Fruit fly (Drosophila melanogaster) whole organism, embryonic: ENCODE measurements around the gene CG13022.

Source experiments
- Abd-B ChIP-seq: fragments of 200-800 bp; sonication (Bioruptor generic); optimal IDR thresholded peaks from 2 replicates; lab custom pipeline; 2018; ENCODE audit warnings: missing biosample characterization, mild to moderate bottlenecking, missing genetic modification characterization, moderate library complexity
- BEAF-32 ChIP-seq: fragments of 200-800 bp; sonication (Bioruptor generic); optimal IDR thresholded peaks from 3 replicates; lab custom pipeline; 2017; ENCODE audit warnings: missing biosample characterization, missing genetic modification characterization, mild to moderate bottlenecking, moderate library complexity, missing genetic modification reagents
- CG11456 ChIP-seq: fragments of 200-800 bp; sonication (Bioruptor generic); IDR thresholded peaks from 3 replicates; pipeline ENCODE4 v1.3.6; 2022; ENCODE audit warnings: missing biosample characterization, missing genetic modification characterization
- CG13287 ChIP-seq: fragments of 200-800 bp; sonication (Bioruptor generic); IDR thresholded peaks from 2 replicates; pipeline ENCODE4 v1.3.6; 2022; ENCODE audit warnings: missing biosample characterization, missing genetic modification characterization; ENCODE audit not compliant: partially characterized antibody
- CG13424 ChIP-seq: fragments of 200-800 bp; sonication (Bioruptor generic); optimal IDR thresholded peaks from 2 replicates; lab custom pipeline; 2019; ENCODE audit warnings: missing biosample characterization, mild to moderate bottlenecking, missing genetic modification characterization, moderate library complexity
- CG14441 ChIP-seq: fragments of 200-800 bp; sonication (Bioruptor generic); IDR thresholded peaks from 2 replicates; pipeline ENCODE4 v1.3.6; 2022; ENCODE audit warnings: missing biosample characterization, missing genetic modification characterization
- CG14965 ChIP-seq: fragments of 200-800 bp; sonication (Bioruptor generic); optimal IDR thresholded peaks from 2 replicates; lab custom pipeline; 2016; ENCODE audit warnings: missing biosample characterization, missing genetic modification characterization, borderline replicate concordance
- CG15011 ChIP-seq: fragments of 200-800 bp; sonication (Bioruptor generic); optimal IDR thresholded peaks from 3 replicates; lab custom pipeline; 2018; ENCODE audit warnings: missing biosample characterization, mild to moderate bottlenecking, missing genetic modification characterization
- CG15073 ChIP-seq: fragments of 200-800 bp; sonication (Bioruptor generic); optimal IDR thresholded peaks from 2 replicates; lab custom pipeline; 2016; ENCODE audit warnings: missing biosample characterization, missing genetic modification characterization
- CG15696 ChIP-seq: fragments of 200-800 bp; sonication (Bioruptor generic); optimal IDR thresholded peaks from 2 replicates; lab custom pipeline; 2019; ENCODE audit warnings: missing biosample characterization, mild to moderate bottlenecking, missing genetic modification characterization, moderate library complexity
- CG17568 ChIP-seq: fragments of 200-800 bp; sonication (Bioruptor generic); optimal IDR thresholded peaks from 2 replicates; lab custom pipeline; 2018; ENCODE audit warnings: missing biosample characterization, mild to moderate bottlenecking, missing genetic modification characterization, moderate library complexity
- CG18262 ChIP-seq: fragments of 200-800 bp; optimal IDR thresholded peaks from 3 replicates; lab custom pipeline; 2019; ENCODE audit warnings: missing biosample characterization, mild to moderate bottlenecking, missing genetic modification characterization, moderate library complexity
- CG1832 ChIP-seq: fragments of 200-800 bp; sonication (Bioruptor generic); optimal IDR thresholded peaks from 2 replicates; lab custom pipeline; 2017; ENCODE audit warnings: missing biosample characterization, mild to moderate bottlenecking, missing genetic modification characterization, inconsistent platforms
- CG18619 ChIP-seq: fragments of 200-800 bp; sonication (Bioruptor generic); optimal IDR thresholded peaks from 3 replicates; lab custom pipeline; 2017; ENCODE audit warnings: missing biosample characterization, mild to moderate bottlenecking, missing genetic modification characterization
- CG2116 ChIP-seq: fragments of 200-800 bp; sonication (Bioruptor generic); optimal IDR thresholded peaks from 3 replicates; lab custom pipeline; 2018; ENCODE audit warnings: missing biosample characterization, mild to moderate bottlenecking, missing genetic modification characterization
- CG2875 ChIP-seq: fragments of 200-800 bp; sonication (Bioruptor generic); optimal IDR thresholded peaks from 2 replicates; lab custom pipeline; 2017; ENCODE audit warnings: missing biosample characterization, mild to moderate bottlenecking, missing genetic modification characterization, missing genetic modification reagents
- CG34422 ChIP-seq: fragments of 200-800 bp; sonication (Bioruptor generic); IDR thresholded peaks from 3 replicates; pipeline ENCODE4 v1.3.6; 2022; ENCODE audit warnings: missing biosample characterization, missing genetic modification characterization
- CG7271 ChIP-seq: fragments of 200-800 bp; sonication (Bioruptor generic); optimal IDR thresholded peaks from 2 replicates; lab custom pipeline; 2018; ENCODE audit warnings: missing biosample characterization, mild to moderate bottlenecking, missing genetic modification characterization, moderate library complexity
- CG7357 ChIP-seq: fragments of 200-800 bp; sonication (Bioruptor generic); IDR thresholded peaks from 3 replicates; pipeline ENCODE4 v1.3.6; 2022; ENCODE audit warnings: missing biosample characterization, missing genetic modification characterization
- CG8359 ChIP-seq: fragments of 200-800 bp; sonication (Bioruptor generic); optimal IDR thresholded peaks from 2 replicates; lab custom pipeline; 2017; ENCODE audit warnings: missing biosample characterization, mild to moderate bottlenecking, missing genetic modification characterization, borderline replicate concordance
- D ChIP-seq, 2 experiments: fragments of 200-800 bp in 1 of 2; fragments of >200 bp in 1 of 2; sonication (Bioruptor generic) in 1 of 2; optimal IDR thresholded peaks; 2 replicates in 1 of 2; 3 replicates in 1 of 2; lab custom pipeline; 2017; ENCODE audit warnings: mild to moderate bottlenecking in 1 of 2, missing biosample characterization in 1 of 2, missing genetic modification characterization in 1 of 2, missing genetic modification reagents in 1 of 2
- Eip74EF ChIP-seq, 2 experiments: fragments of 200-800 bp in 1 of 2; fragments of >200 bp in 1 of 2; sonication (Bioruptor generic) in 1 of 2; optimal IDR thresholded peaks; 2 replicates each; lab custom pipeline; 2017 to 2019; ENCODE audit warnings: missing biosample characterization in 2 of 2, missing genetic modification characterization in 2 of 2, mild to moderate bottlenecking in 1 of 2, moderate library complexity in 1 of 2
- Ets97D ChIP-seq: fragments of 200-800 bp; sonication (Bioruptor generic); optimal IDR thresholded peaks from 3 replicates; lab custom pipeline; 2016; ENCODE audit warnings: missing biosample characterization, missing genetic modification characterization
- Fer1 ChIP-seq: fragments of 200-800 bp; sonication (Bioruptor generic); optimal IDR thresholded peaks from 2 replicates; lab custom pipeline; 2017; ENCODE audit warnings: missing biosample characterization, mild to moderate bottlenecking, missing genetic modification characterization
- Hmx ChIP-seq: fragments of 200-800 bp; sonication (Bioruptor generic); optimal IDR thresholded peaks from 2 replicates; lab custom pipeline; 2016; ENCODE audit warnings: missing biosample characterization, missing genetic modification characterization
- NC2β ChIP-seq: fragments of 200-800 bp; sonication (Bioruptor generic); optimal IDR thresholded peaks from 2 replicates; lab custom pipeline; 2016; ENCODE audit warnings: missing biosample characterization, missing genetic modification characterization
- Nf-YA ChIP-seq: fragments of 200-800 bp; sonication (Bioruptor generic); IDR thresholded peaks from 2 replicates; pipeline ENCODE4 v1.3.6; 2022; ENCODE audit warnings: missing biosample characterization, missing genetic modification characterization
- NfI ChIP-seq: fragments of 200-800 bp; sonication (Bioruptor generic); optimal IDR thresholded peaks from 3 replicates; lab custom pipeline; 2018; ENCODE audit warnings: missing biosample characterization, mild to moderate bottlenecking, missing genetic modification characterization, moderate library complexity
- Opbp ChIP-seq: fragments of 200-800 bp; sonication (Bioruptor generic); IDR thresholded peaks from 3 replicates; pipeline ENCODE4 v1.3.6; 2022; ENCODE audit warnings: missing biosample characterization, missing genetic modification characterization; ENCODE audit not compliant: partially characterized antibody
- Pdp1 ChIP-seq, 2 experiments: fragments of 200-800 bp; sonication (Bioruptor generic); optimal IDR thresholded peaks; 3 replicates each; lab custom pipeline; 2016; ENCODE audit warnings: missing biosample characterization in 2 of 2, missing genetic modification characterization in 2 of 2, mild to moderate bottlenecking in 1 of 2, moderate library complexity in 1 of 2
- Scr ChIP-seq: fragments of 200-800 bp; sonication (Bioruptor generic); IDR thresholded peaks from 2 replicates; pipeline ENCODE4 v1.3.6; 2022; ENCODE audit warnings: missing biosample characterization, missing genetic modification characterization; ENCODE audit not compliant: partially characterized antibody
- ab ChIP-seq: fragments of 200-800 bp; sonication (Bioruptor generic); optimal IDR thresholded peaks from 2 replicates; lab custom pipeline; 2016; ENCODE audit warnings: missing biosample characterization, missing genetic modification characterization
- dati ChIP-seq: fragments of 200-800 bp; sonication (Bioruptor generic); IDR thresholded peaks from 2 replicates; pipeline ENCODE4 v1.3.6; 2022; ENCODE audit warnings: missing biosample characterization, missing genetic modification characterization
- fd64A ChIP-seq: fragments of 200-800 bp; sonication (Bioruptor generic); optimal IDR thresholded peaks from 3 replicates; lab custom pipeline; 2018; ENCODE audit warnings: missing biosample characterization, mild to moderate bottlenecking, missing genetic modification characterization
- gcm ChIP-seq: fragments of 200-800 bp; sonication (Bioruptor generic); optimal IDR thresholded peaks from 2 replicates; lab custom pipeline; 2019; ENCODE audit warnings: missing biosample characterization, mild to moderate bottlenecking, missing genetic modification characterization, moderate library complexity
- gt ChIP-seq: fragments of 200-800 bp; sonication (Bioruptor generic); IDR thresholded peaks from 2 replicates; pipeline ENCODE4 v1.3.6; 2022; ENCODE audit warnings: missing biosample characterization, missing genetic modification characterization
- h ChIP-seq: fragments of >200 bp; optimal IDR thresholded peaks from 2 replicates; lab custom pipeline; 2017
- ken ChIP-seq: fragments of 200-800 bp; sonication (Bioruptor generic); IDR thresholded peaks from 3 replicates; pipeline ENCODE4 v1.3.6; 2022; ENCODE audit warnings: missing biosample characterization, missing genetic modification characterization
- klu ChIP-seq: fragments of 200-800 bp; sonication (Bioruptor generic); IDR thresholded peaks from 2 replicates; pipeline ENCODE4 v1.3.6; 2022; ENCODE audit warnings: missing biosample characterization, missing genetic modification characterization
- org-1 ChIP-seq: fragments of 200-800 bp; sonication (Bioruptor generic); optimal IDR thresholded peaks from 2 replicates; lab custom pipeline; 2017; ENCODE audit warnings: missing biosample characterization, missing genetic modification characterization
- otp ChIP-seq: fragments of 200-800 bp; sonication (Bioruptor generic); IDR thresholded peaks from 3 replicates; pipeline ENCODE4, ENCODE4 v1.3.6; 2022; ENCODE audit warnings: missing biosample characterization, missing genetic modification characterization
- pnt ChIP-seq: fragments of 200-800 bp; sonication (Bioruptor generic); optimal IDR thresholded peaks from 3 replicates; lab custom pipeline; 2016; ENCODE audit warnings: missing biosample characterization, missing genetic modification characterization
- sc ChIP-seq, 3 experiments: fragments of >200 bp in 2 of 3; fragments of 200-800 bp in 1 of 3; sonication (Bioruptor generic) in 1 of 3; optimal IDR thresholded peaks; 2 replicates in 2 of 3; 3 replicates in 1 of 3; lab custom pipeline; 2017; ENCODE audit warnings: mild to moderate bottlenecking in 1 of 3, missing biosample characterization in 1 of 3, missing genetic modification characterization in 1 of 3, missing genetic modification reagents in 1 of 3
- sim ChIP-seq: fragments of 200-800 bp; sonication (Bioruptor generic); IDR thresholded peaks from 2 replicates; pipeline ENCODE4 v1.3.6; 2022; ENCODE audit warnings: missing biosample characterization, missing genetic modification characterization
- slou ChIP-seq: fragments of 200-800 bp; sonication (Bioruptor generic); optimal IDR thresholded peaks from 3 replicates; lab custom pipeline; 2016; ENCODE audit warnings: missing biosample characterization, missing genetic modification characterization
- stc ChIP-seq: fragments of 200-800 bp; sonication (Bioruptor generic); IDR thresholded peaks from 2 replicates; pipeline ENCODE4 v1.3.6; 2022; ENCODE audit warnings: missing biosample characterization, missing genetic modification characterization
- wek ChIP-seq: fragments of 200-800 bp; sonication (Bioruptor generic); optimal IDR thresholded peaks from 3 replicates; lab custom pipeline; 2018; ENCODE audit warnings: missing biosample characterization, mild to moderate bottlenecking, missing genetic modification characterization, moderate library complexity

Gene CG13022

dm6 chr3L:16890650-16891336, 48.0 kb downstream of the CG13022 start (continued):
- TF ChIP-seq otp (GFP tag; lab: Robert Waterston, UW) (peak; percentile 93), sc (optimal IDR thresholded peaks at IDR 0.05; lab: Kevin White, UChicago) (no peak), sc (GFP tag; optimal IDR thresholded peaks at IDR 0.05; lab: Kevin White, UChicago) (peak; percentile 89), CG15073 (GFP tag; lab: Kevin White, UChicago) (peak; percentile 71), slou (GFP tag; lab: Kevin White, UChicago) (peak; percentile 51), stc (GFP tag; lab: Robert Waterston, UW) (peak; percentile 94), CG17568 (GFP tag; lab: Kevin White, UChicago) (peak; percentile 64), CG34422 (GFP tag; lab: Robert Waterston, UW) (peak; percentile 89), CG15011 (GFP tag; lab: Kevin White, UChicago) (peak; percentile 76), Abd-B (peak; percentile 84), CG14441 (GFP tag; lab: Robert Waterston, UW) (peak; percentile 90), CG8359 (GFP tag; lab: Kevin White, UChicago) (peak; percentile 100), Fer1 (GFP tag; lab: Kevin White, UChicago) (peak; percentile 75), CG18262 (tag; lab: Kevin White, UChicago) (peak; percentile 94), gcm (GFP tag; lab: Kevin White, UChicago) (peak; percentile 88), Hmx (GFP tag; lab: Kevin White, UChicago) (peak; percentile 13), BEAF-32 (GFP tag; lab: Kevin White, UChicago) (no peak), CG13287 (GFP tag; lab: Robert Waterston, UW) (peak; percentile 53; the same call in 1 of the 2 replicates), Eip74EF (GFP tag; optimal IDR thresholded peaks at IDR 0.05; lab: Kevin White, UChicago) (peak in 1 of 2 experiments; percentile 86), NfI (GFP tag; lab: Kevin White, UChicago) (peak; percentile 85), CG2116 (GFP tag; lab: Kevin White, UChicago) (peak; percentile 54), CG7357 (GFP tag; lab: Robert Waterston, UW) (peak; percentile 86), fd64A (GFP tag; lab: Kevin White, UChicago) (peak; percentile 88), gt (GFP tag; lab: Robert Waterston, UW) (peak; percentile 79; the same call in 1 of the 2 replicates), dati (peak; percentile 83), Nf-YA (GFP tag; lab: Robert Waterston, UW) (peak; percentile 93), CG7271 (tag; lab: Kevin White, UChicago) (peak; percentile 69), CG14965 (GFP tag; lab: Kevin White, UChicago) (peak; percentile 28), h (lab: Kevin White, UChicago) (no peak), klu (peak; percentile 79), wek (GFP tag; lab: Kevin White, UChicago) (peak; percentile 70), CG1832 (GFP tag; lab: Kevin White, UChicago) (no peak), CG11456 (GFP tag; lab: Robert Waterston, UW) (peak; percentile 82), D (optimal IDR thresholded peaks at IDR 0.05; lab: Kevin White, UChicago) (no peak), D (GFP tag; optimal IDR thresholded peaks at IDR 0.05; lab: Kevin White, UChicago) (peak; percentile 94), CG13424 (tag; lab: Kevin White, UChicago) (peak; percentile 92), CG15696 (peak; percentile 52), pnt (GFP tag; lab: Kevin White, UChicago) (peak; percentile 92), ken (GFP tag; lab: Robert Waterston, UW) (peak; percentile 93), Ets97D (GFP tag; lab: Kevin White, UChicago) (peak; percentile 42), CG18619 (GFP tag; lab: Kevin White, UChicago) (peak; percentile 82), Opbp (0 out of 3 replicates have a peak, but pooled peaks have one; percentile 31), NC2β (GFP tag; lab: Kevin White, UChicago) (peak; percentile 89), ab (GFP tag; lab: Kevin White, UChicago) (peak; percentile 34), Scr (GFP tag; lab: Robert Waterston, UW) (no peak), sim (GFP tag; lab: Robert Waterston, UW) (peak; percentile 86), CG2875 (GFP tag; lab: Kevin White, UChicago) (peak; percentile 91), org-1 (GFP tag; lab: Kevin White, UChicago) (peak; percentile 86), Pdp1 (GFP tag; optimal IDR thresholded peaks at IDR 0.05; lab: Kevin White, UChicago) (peak; percentile 86 to 90)
